Fruit fly (Drosophila melanogaster) whole organism, embryonic: ENCODE data around the gene CG11550.

Source experiments
- Abd-B ChIP-seq: fragments of 200-800 bp; sonication (Bioruptor generic); optimal IDR thresholded peaks from 2 replicates; lab custom pipeline; 2018; ENCODE audit warnings: missing biosample characterization, mild to moderate bottlenecking, missing genetic modification characterization, moderate library complexity
- CG10267 ChIP-seq: fragments of 200-800 bp; sonication (Bioruptor generic); optimal IDR thresholded peaks from 2 replicates; lab custom pipeline; 2018; ENCODE audit warnings: missing biosample characterization, mild to moderate bottlenecking, missing genetic modification characterization, moderate library complexity
- CG10462 ChIP-seq: fragments of 200-800 bp; sonication (Bioruptor generic); optimal IDR thresholded peaks from 2 replicates; lab custom pipeline; 2016; ENCODE audit warnings: missing biosample characterization, missing genetic modification characterization
- CG11696 ChIP-seq: fragments of 200-800 bp; sonication (Bioruptor generic); IDR thresholded peaks from 2 replicates; pipeline ENCODE4 v1.3.6; 2022; ENCODE audit warnings: missing biosample characterization, missing genetic modification characterization
- CG12236 ChIP-seq: fragments of 200-800 bp; sonication (Bioruptor generic); optimal IDR thresholded peaks from 2 replicates; lab custom pipeline; 2016; ENCODE audit warnings: missing biosample characterization, missing genetic modification characterization
- CG12744 ChIP-seq: fragments of 200-800 bp; sonication (Bioruptor generic); optimal IDR thresholded peaks from 2 replicates; lab custom pipeline; 2016; ENCODE audit warnings: missing biosample characterization, missing genetic modification characterization
- CG13424 ChIP-seq: fragments of 200-800 bp; sonication (Bioruptor generic); optimal IDR thresholded peaks from 2 replicates; lab custom pipeline; 2019; ENCODE audit warnings: missing biosample characterization, mild to moderate bottlenecking, missing genetic modification characterization, moderate library complexity
- CG1602 ChIP-seq: fragments of 200-800 bp; sonication (Bioruptor generic); optimal IDR thresholded peaks from 3 replicates; lab custom pipeline; 2016; ENCODE audit warnings: missing biosample characterization, missing genetic modification characterization
- CG16863 ChIP-seq: fragments of 200-800 bp; sonication (Bioruptor generic); optimal IDR thresholded peaks from 3 replicates; lab custom pipeline; 2016; ENCODE audit warnings: missing biosample characterization, missing genetic modification characterization
- CG17568 ChIP-seq: fragments of 200-800 bp; sonication (Bioruptor generic); optimal IDR thresholded peaks from 2 replicates; lab custom pipeline; 2018; ENCODE audit warnings: missing biosample characterization, mild to moderate bottlenecking, missing genetic modification characterization, moderate library complexity
- CG18764 ChIP-seq: fragments of 200-800 bp; sonication (Bioruptor generic); optimal IDR thresholded peaks from 3 replicates; lab custom pipeline; 2016; ENCODE audit warnings: missing biosample characterization, missing genetic modification characterization
- CG2202 ChIP-seq: fragments of 200-800 bp; sonication (Bioruptor generic); optimal IDR thresholded peaks from 2 replicates; lab custom pipeline; 2018; ENCODE audit warnings: missing biosample characterization, mild to moderate bottlenecking, missing genetic modification characterization
- CG34422 ChIP-seq: fragments of 200-800 bp; sonication (Bioruptor generic); IDR thresholded peaks from 3 replicates; pipeline ENCODE4 v1.3.6; 2022; ENCODE audit warnings: missing biosample characterization, missing genetic modification characterization
- CG3847 ChIP-seq: fragments of 200-800 bp; sonication (Bioruptor generic); IDR thresholded peaks from 2 replicates; pipeline ENCODE4 v1.3.6; 2022; ENCODE audit warnings: missing biosample characterization, missing genetic modification characterization
- CG5180 ChIP-seq: fragments of 200-800 bp; sonication (Bioruptor generic); optimal IDR thresholded peaks from 3 replicates; lab custom pipeline; 2017; ENCODE audit warnings: missing biosample characterization, missing genetic modification characterization, mild to moderate bottlenecking, moderate library complexity, missing genetic modification reagents
- CG6689 ChIP-seq: fragments of 200-800 bp; sonication (Bioruptor generic); IDR thresholded peaks from 2 replicates; pipeline ENCODE4 v1.3.6; 2022; ENCODE audit warnings: missing biosample characterization, missing genetic modification characterization
- CG7839 ChIP-seq: fragments of 200-800 bp; sonication (Bioruptor generic); optimal IDR thresholded peaks from 3 replicates; lab custom pipeline; 2018; ENCODE audit warnings: missing biosample characterization, mild to moderate bottlenecking, missing genetic modification characterization, moderate library complexity
- CG8765 ChIP-seq: fragments of 200-800 bp; sonication (Bioruptor generic); IDR thresholded peaks from 2 replicates; pipeline ENCODE4 v1.3.6; 2022; ENCODE audit warnings: missing biosample characterization, missing genetic modification characterization
- CG9437 ChIP-seq: fragments of 200-800 bp; sonication (Bioruptor generic); optimal IDR thresholded peaks from 2 replicates; lab custom pipeline; 2018; ENCODE audit warnings: missing biosample characterization, mild to moderate bottlenecking, missing genetic modification characterization
- CG9876 ChIP-seq: fragments of 200-800 bp; sonication (Bioruptor generic); optimal IDR thresholded peaks from 2 replicates; lab custom pipeline; 2016; ENCODE audit warnings: missing biosample characterization, missing genetic modification characterization
- D19B ChIP-seq: fragments of 200-800 bp; sonication (Bioruptor generic); optimal IDR thresholded peaks from 2 replicates; lab custom pipeline; 2017; ENCODE audit warnings: missing biosample characterization, mild to moderate bottlenecking, missing genetic modification characterization
- Dad ChIP-seq: fragments of 200-800 bp; sonication (Bioruptor generic); optimal IDR thresholded peaks from 3 replicates; lab custom pipeline; 2016; ENCODE audit warnings: missing biosample characterization, missing genetic modification characterization
- Ets97D ChIP-seq: fragments of 200-800 bp; sonication (Bioruptor generic); optimal IDR thresholded peaks from 3 replicates; lab custom pipeline; 2016; ENCODE audit warnings: missing biosample characterization, missing genetic modification characterization
- H15 ChIP-seq: fragments of 200-800 bp; sonication (Bioruptor generic); IDR thresholded peaks from 3 replicates; pipeline ENCODE4 v1.3.6; 2022; ENCODE audit warnings: missing biosample characterization, missing genetic modification characterization
- H2.0 ChIP-seq: fragments of 200-800 bp; sonication (Bioruptor generic); IDR thresholded peaks from 2 replicates; pipeline ENCODE4 v1.3.6; 2022; ENCODE audit warnings: missing biosample characterization, missing genetic modification characterization
- Hey ChIP-seq: fragments of 200-800 bp; sonication (Bioruptor generic); optimal IDR thresholded peaks from 3 replicates; lab custom pipeline; 2018; ENCODE audit warnings: missing biosample characterization, mild to moderate bottlenecking, missing genetic modification characterization
- HmgD ChIP-seq: fragments of 200-800 bp; sonication (Bioruptor generic); optimal IDR thresholded peaks from 3 replicates; lab custom pipeline; 2016; ENCODE audit warnings: missing biosample characterization, missing genetic modification characterization
- Hr3 ChIP-seq: fragments of 200-800 bp; sonication (Bioruptor generic); optimal IDR thresholded peaks from 3 replicates; lab custom pipeline; 2016; ENCODE audit warnings: missing biosample characterization, missing genetic modification characterization
- MTF-1 ChIP-seq: fragments of 200-800 bp; sonication (Bioruptor generic); optimal IDR thresholded peaks from 2 replicates; lab custom pipeline; 2018; ENCODE audit warnings: missing biosample characterization, mild to moderate bottlenecking, missing genetic modification characterization, borderline replicate concordance
- Med ChIP-seq: fragments of 200-800 bp; sonication (Bioruptor generic); peaks from one replicate; lab custom pipeline; 2016; ENCODE audit warnings: missing biosample characterization, missing genetic modification characterization, mild to moderate bottlenecking, inconsistent platforms, moderate library complexity
- Mes4 ChIP-seq: fragments of 200-800 bp; sonication (Bioruptor generic); optimal IDR thresholded peaks from 2 replicates; lab custom pipeline; 2016; ENCODE audit warnings: missing biosample characterization, missing genetic modification characterization
- cad ChIP-seq: fragments of >200 bp; optimal IDR thresholded peaks from 2 replicates; lab custom pipeline; 2017; ENCODE audit warnings: missing biosample characterization, missing genetic modification characterization
- danr ChIP-seq: fragments of 200-800 bp; sonication (Bioruptor generic); IDR thresholded peaks from 2 replicates; pipeline ENCODE4 v1.3.6; 2022; ENCODE audit warnings: missing biosample characterization, missing genetic modification characterization
- dati ChIP-seq: fragments of 200-800 bp; sonication (Bioruptor generic); IDR thresholded peaks from 2 replicates; pipeline ENCODE4 v1.3.6; 2022; ENCODE audit warnings: missing biosample characterization, missing genetic modification characterization
- dysf ChIP-seq: fragments of 200-800 bp; sonication (Bioruptor generic); IDR thresholded peaks from 3 replicates; pipeline ENCODE4 v1.3.6; 2022; ENCODE audit warnings: missing biosample characterization, missing genetic modification characterization
- eyg ChIP-seq: fragments of 200-800 bp; sonication (Bioruptor generic); optimal IDR thresholded peaks from 3 replicates; lab custom pipeline; 2016; ENCODE audit warnings: missing biosample characterization, missing genetic modification characterization
- fd64A ChIP-seq: fragments of 200-800 bp; sonication (Bioruptor generic); optimal IDR thresholded peaks from 3 replicates; lab custom pipeline; 2018; ENCODE audit warnings: missing biosample characterization, mild to moderate bottlenecking, missing genetic modification characterization
- kni ChIP-seq: fragments of 200-800 bp; sonication (Bioruptor generic); optimal IDR thresholded peaks from 3 replicates; lab custom pipeline; 2017; ENCODE audit warnings: mild to moderate bottlenecking, missing biosample characterization, missing genetic modification reagents, missing genetic modification characterization
- nerfin-1 ChIP-seq: fragments of 200-800 bp; sonication (Bioruptor generic); optimal IDR thresholded peaks from 3 replicates; lab custom pipeline; 2019; ENCODE audit warnings: missing biosample characterization, mild to moderate bottlenecking, missing genetic modification characterization, moderate library complexity
- odd ChIP-seq: fragments of 200-800 bp; sonication (Bioruptor generic); optimal IDR thresholded peaks from 2 replicates; lab custom pipeline; 2017; ENCODE audit warnings: missing biosample characterization, mild to moderate bottlenecking, missing genetic modification characterization
- p53 ChIP-seq: fragments of 200-800 bp; sonication (Bioruptor generic); optimal IDR thresholded peaks from 2 replicates; lab custom pipeline; 2016; ENCODE audit warnings: missing biosample characterization, missing genetic modification characterization
- prd ChIP-seq, 3 experiments: fragments of >200 bp in 2 of 3; fragments of 200-800 bp in 1 of 3; sonication (Bioruptor generic) in 1 of 3; optimal IDR thresholded peaks in 2 of 3; IDR thresholded peaks in 1 of 3; 2 replicates in 2 of 3; 3 replicates in 1 of 3; pipeline versions ENCODE4 v1.3.6 to Lab custom; 2017 to 2022; ENCODE audit warnings: missing biosample characterization in 1 of 3, missing genetic modification characterization in 1 of 3
- salm ChIP-seq: fragments of 200-800 bp; sonication (Bioruptor generic); optimal IDR thresholded peaks from 2 replicates; lab custom pipeline; 2018; ENCODE audit warnings: missing biosample characterization, mild to moderate bottlenecking, missing genetic modification characterization
- sc ChIP-seq, 3 experiments: fragments of >200 bp in 2 of 3; fragments of 200-800 bp in 1 of 3; sonication (Bioruptor generic) in 1 of 3; optimal IDR thresholded peaks; 2 replicates in 2 of 3; 3 replicates in 1 of 3; lab custom pipeline; 2017; ENCODE audit warnings: mild to moderate bottlenecking in 1 of 3, missing biosample characterization in 1 of 3, missing genetic modification characterization in 1 of 3, missing genetic modification reagents in 1 of 3
- sna ChIP-seq: fragments of 200-800 bp; sonication (Bioruptor generic); IDR thresholded peaks from 2 replicates; pipeline ENCODE4 v1.3.6; 2022; ENCODE audit warnings: missing biosample characterization, missing genetic modification characterization; ENCODE audit not compliant: partially characterized antibody
- tna ChIP-seq: fragments of 200-800 bp; sonication (Bioruptor generic); IDR thresholded peaks from 2 replicates; pipeline ENCODE4 v1.3.6; 2022; ENCODE audit warnings: missing biosample characterization, missing genetic modification characterization; ENCODE audit not compliant: partially characterized antibody
- wor ChIP-seq: fragments of 200-800 bp; sonication (Bioruptor generic); IDR thresholded peaks from 2 replicates; pipeline ENCODE4 v1.3.6; 2022; ENCODE audit warnings: missing biosample characterization, missing genetic modification characterization
- z ChIP-seq: fragments of 200-800 bp; sonication (Bioruptor generic); IDR thresholded peaks from 3 replicates; pipeline ENCODE4 v1.3.6; 2022; ENCODE audit warnings: missing biosample characterization, missing genetic modification characterization

CG11550 gene

DNA sequence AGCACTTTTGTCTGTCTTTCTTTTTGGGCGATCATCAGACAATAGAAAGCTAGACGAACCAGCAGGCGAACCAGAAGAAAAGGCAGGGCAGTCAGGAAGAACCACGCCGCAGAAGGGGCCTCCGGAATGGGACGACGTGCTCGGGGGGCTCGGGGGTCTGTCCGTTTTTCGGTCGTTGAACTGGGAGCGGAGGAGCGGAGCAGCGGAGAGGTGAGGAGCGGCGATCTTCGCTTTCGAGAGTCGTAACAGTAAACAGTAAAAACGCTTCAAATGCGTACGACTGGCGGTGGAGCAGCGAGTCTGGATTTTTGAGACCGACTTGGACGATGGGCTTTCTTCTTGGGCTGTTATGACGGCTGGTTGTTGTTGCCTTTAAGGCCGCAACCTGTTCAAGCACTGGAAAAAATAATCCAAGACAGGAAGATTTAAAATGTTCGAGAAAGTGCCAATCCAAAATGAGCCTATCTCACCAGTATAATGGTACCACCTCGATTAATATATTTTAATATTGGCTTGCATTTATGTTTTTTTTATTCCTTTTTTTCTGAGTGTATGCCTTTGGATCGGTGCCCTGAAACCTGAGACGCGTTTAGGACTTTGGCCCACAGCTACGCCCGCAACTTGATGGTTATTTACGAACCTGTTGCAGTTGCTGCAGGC is 7.1 kb upstream of the CG11550 start (continued):
- peak; percentile 90 for TF ChIP-seq CG1602
- peak; percentile 54 for TF ChIP-seq Ets97D
- TF ChIP-seq CG8765 (GFP tag; lab: Robert Waterston, UW) = peak; percentile 31; the same call in 1 of the 2 replicates
- TF ChIP-seq prd (optimal IDR thresholded peaks at IDR 0.05; lab: Kevin White, UChicago) = no peak
- TF ChIP-seq prd (GFP tag; IDR thresholded peaks at IDR 0.05; lab: Robert Waterston, UW) = peak; percentile 83
- TF ChIP-seq fd64A = peak; percentile 93
- peak; percentile 91 for TF ChIP-seq CG16863
- peak; percentile 86 for TF ChIP-seq CG6689 (GFP tag; lab: Robert Waterston, UW)
- TF ChIP-seq odd (GFP tag; lab: Kevin White, UChicago) = peak; percentile 81
- peak; percentile 84 for TF ChIP-seq CG12236 (GFP tag; lab: Kevin White, UChicago)
- peak; percentile 85 for TF ChIP-seq Dad (GFP tag; lab: Kevin White, UChicago)
- peak; percentile 92 for TF ChIP-seq CG13424 (tag; lab: Kevin White, UChicago)
- no peak for TF ChIP-seq D19B (GFP tag; lab: Kevin White, UChicago)
- peak; percentile 85 for TF ChIP-seq MTF-1 (GFP tag; lab: Kevin White, UChicago)
- TF ChIP-seq Mes4 (GFP tag; lab: Kevin White, UChicago) = peak; percentile 86
- peak; percentile 32; the same call in 1 of the 3 replicates for TF ChIP-seq dysf (GFP tag; lab: Robert Waterston, UW)
- TF ChIP-seq CG34422 = peak; percentile 75; the same call in 2 of the 3 replicates
- peak; percentile 78 for TF ChIP-seq Hr3
- peak; percentile 91 for TF ChIP-seq nerfin-1 (tag; lab: Kevin White, UChicago)
- TF ChIP-seq Hey (tag; lab: Kevin White, UChicago) = peak; percentile 0
- 0 out of 3 replicates have a peak, but pooled peaks have one; percentile 9 for TF ChIP-seq z (GFP tag; lab: Robert Waterston, UW)
- TF ChIP-seq CG11696 (GFP tag; lab: Robert Waterston, UW) = peak; percentile 75
- TF ChIP-seq CG9437 (GFP tag; lab: Kevin White, UChicago) = peak; percentile 70
- peak; percentile 75 for TF ChIP-seq CG5180 (GFP tag; lab: Kevin White, UChicago)
- peak; percentile 96 for TF ChIP-seq kni (GFP tag; lab: Kevin White, UChicago)
- peak; percentile 75 for TF ChIP-seq dati (GFP tag; lab: Robert Waterston, UW)
- TF ChIP-seq CG10267 (tag; lab: Kevin White, UChicago) = peak; percentile 87
- no peak for TF ChIP-seq sna (GFP tag; lab: Robert Waterston, UW)
- peak; percentile 38 for TF ChIP-seq p53
- TF ChIP-seq CG7839 = peak; percentile 89
- TF ChIP-seq salm = peak; percentile 81
- peak; percentile 83 for TF ChIP-seq CG10462
- no peak for TF ChIP-seq cad (GFP tag; lab: Kevin White, UChicago)
- peak; percentile 97 for TF ChIP-seq Med (GFP tag; lab: Kevin White, UChicago)
- TF ChIP-seq H2.0 (GFP tag; lab: Robert Waterston, UW) = peak; percentile 72
- TF ChIP-seq CG12744 (GFP tag; lab: Kevin White, UChicago) = peak; percentile 64
- TF ChIP-seq danr (GFP tag; lab: Robert Waterston, UW) = peak; percentile 76
- TF ChIP-seq CG2202 (tag; lab: Kevin White, UChicago) = peak; percentile 94
- TF ChIP-seq wor (GFP tag; lab: Robert Waterston, UW) = peak; percentile 80
- TF ChIP-seq CG18764 (GFP tag; lab: Kevin White, UChicago) = peak; percentile 82
- no peak for TF ChIP-seq tna (GFP tag; lab: Robert Waterston, UW)
- TF ChIP-seq eyg (GFP tag; lab: Kevin White, UChicago) = no peak
- TF ChIP-seq sc (optimal IDR thresholded peaks at IDR 0.05; lab: Kevin White, UChicago) = no peak
- TF ChIP-seq sc (GFP tag; optimal IDR thresholded peaks at IDR 0.05; lab: Kevin White, UChicago) = peak; percentile 95
- peak; percentile 58 for TF ChIP-seq CG9876
- TF ChIP-seq Abd-B (GFP tag; lab: Kevin White, UChicago) = peak; percentile 80
- peak; percentile 58 for TF ChIP-seq CG3847
- TF ChIP-seq HmgD = peak; percentile 17
- TF ChIP-seq CG17568 (GFP tag; lab: Kevin White, UChicago) = peak; percentile 72
- TF ChIP-seq H15 (GFP tag; lab: Robert Waterston, UW) = peak; percentile 75
